Worm (Caenorhabditis elegans): ENCODE results near the gene pat-3.
A peak's percentile ranks its signal among the peaks of the same experiment; 100 is the strongest.

Gene pat-3

ce11 chrIII:3898850-3899249, 15.1 kb downstream of the pat-3 start (continued):
- TF ChIP-seq aly-2 (tag; optimal IDR thresholded peaks at IDR 0.05), result no peak
- TF ChIP-seq lsy-2 (tag; optimal IDR thresholded peaks at IDR 0.05), result peak in 1 of 2 experiments; percentile 60

ce11 chrIII:3898354-3898753, 15.6 kb downstream of the pat-3 start:
- TF ChIP-seq nhr-25 (tag; optimal IDR thresholded peaks at IDR 0.05), result no peak
- TF ChIP-seq crh-2 (tag; optimal IDR thresholded peaks at IDR 0.05), result no peak
- no peak for TF ChIP-seq lin-13 (GFP tag; optimal IDR thresholded peaks at IDR 0.05)

DNA sequence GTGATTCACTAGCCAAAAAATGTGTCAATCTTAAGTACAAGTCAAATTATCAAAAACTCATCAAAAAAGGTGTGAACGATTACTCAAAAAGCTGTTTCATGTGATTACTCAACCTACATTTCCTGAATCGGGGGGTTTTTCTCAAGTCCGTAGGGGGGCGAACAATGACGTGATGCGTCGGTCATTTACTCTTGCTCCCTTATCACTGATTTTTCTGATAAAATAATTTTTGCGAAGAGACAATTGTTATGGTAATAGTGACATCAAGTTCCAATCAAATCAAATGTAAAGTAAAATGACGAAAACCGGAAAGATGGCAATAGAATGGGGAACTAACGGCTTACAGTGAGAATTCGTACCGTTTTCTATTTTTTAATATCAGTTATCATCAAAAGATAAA, 20.0 kb downstream of the pat-3 start:
- TF ChIP-seq nhr-25 (tag; optimal IDR thresholded peaks at IDR 0.05) (no peak), fos-1 (tag; optimal IDR thresholded peaks at IDR 0.05) (peak; percentile 84)

DNA sequence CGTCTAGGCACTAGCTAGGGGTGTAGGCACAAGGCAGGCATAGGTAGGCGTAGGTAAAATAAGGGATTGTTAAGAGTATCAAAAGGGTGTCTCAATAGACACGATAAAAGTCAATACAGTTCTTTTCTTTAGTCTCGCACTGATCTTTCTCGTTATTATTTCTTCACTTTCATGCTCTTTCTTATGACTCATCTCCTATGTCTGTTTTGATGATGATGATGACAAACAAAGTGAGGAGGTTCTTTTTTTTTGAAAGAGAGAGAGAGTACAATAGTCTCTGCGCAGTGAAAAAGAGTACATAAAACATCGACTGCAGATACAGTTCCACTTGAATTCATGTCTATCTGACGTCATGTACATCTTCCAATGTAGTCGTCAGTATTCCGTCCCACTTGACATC, 24.1 kb downstream of the pat-3 start:
- TF ChIP-seq unc-55 (GFP tag; optimal IDR thresholded peaks at IDR 0.05) (no peak), ztf-4 (tag; optimal IDR thresholded peaks at IDR 0.05) (no peak), dmd-4 (tag; optimal IDR thresholded peaks at IDR 0.05) (no peak), crh-2 (tag; optimal IDR thresholded peaks at IDR 0.05) (no peak), lsy-2 (tag; optimal IDR thresholded peaks at IDR 0.05) (no peak), nhr-12 (tag; optimal IDR thresholded peaks at IDR 0.05) (no peak), mbf-1 (tag; optimal IDR thresholded peaks at IDR 0.05) (no peak), lin-11 (tag; optimal IDR thresholded peaks at IDR 0.05) (no peak), skn-1 (tag; optimal IDR thresholded peaks at IDR 0.05) (no peak), egl-27 (tag; optimal IDR thresholded peaks at IDR 0.05) (no peak), sma-9 (GFP tag; optimal IDR thresholded peaks at IDR 0.05) (no peak), sma-9 (tag; optimal IDR thresholded peaks at IDR 0.05) (no peak), elt-1 (tag; optimal IDR thresholded peaks at IDR 0.05) (no peak), R02D3.7 (tag; optimal IDR thresholded peaks at IDR 0.05) (no peak), nhr-6 (tag; optimal IDR thresholded peaks at IDR 0.05) (no peak), fos-1 (tag; optimal IDR thresholded peaks at IDR 0.05) (no peak), nhr-77 (tag; optimal IDR thresholded peaks at IDR 0.05) (no peak), aly-2 (tag; optimal IDR thresholded peaks at IDR 0.05) (no peak)

ce11 chrIII:3887586-3887985, 26.4 kb downstream of the pat-3 start:
- TF ChIP-seq lsy-2 (tag; optimal IDR thresholded peaks at IDR 0.05) (peak in 1 of 2 experiments; percentile 23), fos-1 (tag; optimal IDR thresholded peaks at IDR 0.05) (peak; percentile 77), F13H6.1 (tag; optimal IDR thresholded peaks at IDR 0.05) (peak; percentile 53), sma-3 (GFP tag; optimal IDR thresholded peaks at IDR 0.05) (peak; percentile 9), sma-9 (GFP tag; optimal IDR thresholded peaks at IDR 0.05) (peak; percentile 44), sma-9 (tag; optimal IDR thresholded peaks at IDR 0.05) (no peak), elt-1 (tag; optimal IDR thresholded peaks at IDR 0.05) (no peak), crh-2 (tag; optimal IDR thresholded peaks at IDR 0.05) (peak; percentile 36), nhr-10 (tag; optimal IDR thresholded peaks at IDR 0.05) (no peak), gmeb-1 (tag; optimal IDR thresholded peaks at IDR 0.05) (peak; percentile 29)

DNA sequence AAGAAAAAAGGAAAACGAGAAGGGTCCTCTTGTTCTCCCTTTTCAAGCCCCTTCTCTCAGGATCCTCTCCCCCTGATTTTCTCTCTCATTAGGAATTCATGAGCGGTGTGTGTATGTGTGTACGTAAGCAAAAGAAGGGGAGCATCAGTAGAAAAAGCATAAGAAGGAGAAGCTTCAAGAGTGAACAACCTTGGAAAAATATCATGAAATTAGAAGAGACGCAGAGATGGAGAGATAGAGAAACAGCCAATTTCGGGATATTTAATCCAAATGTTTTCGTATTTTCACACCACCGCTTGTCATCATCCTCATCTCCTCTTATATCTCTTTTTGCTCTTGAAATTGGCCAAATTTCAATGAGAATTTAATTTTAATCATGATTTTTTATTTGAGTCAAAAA, 30.8 kb downstream of the pat-3 start:
- no peak for TF ChIP-seq sma-3 (GFP tag; optimal IDR thresholded peaks at IDR 0.05)
- TF ChIP-seq C34F6.9 (tag; optimal IDR thresholded peaks at IDR 0.05), result peak; percentile 41
- no peak for TF ChIP-seq fos-1 (tag; optimal IDR thresholded peaks at IDR 0.05)
- peak; percentile 16 for TF ChIP-seq unc-55 (GFP tag; optimal IDR thresholded peaks at IDR 0.05)

ce11 chrIII:3878986-3879756, 34.8 kb downstream of the pat-3 start:
- TF ChIP-seq snpc-4 (tag; optimal IDR thresholded peaks at IDR 0.05), result peak; percentile 16
- TF ChIP-seq nhr-129 (tag; optimal IDR thresholded peaks at IDR 0.05), result peak; percentile 55
- TF ChIP-seq Y55F3AM.14 (GFP tag; optimal IDR thresholded peaks at IDR 0.05), result no peak

Measured in whole organism, L2 larva.